Fruit fly (Drosophila melanogaster) Kc167 (cell line): ENCODE data around the gene CG1116.

ENCODE experiments used
- Myc ChIP-seq: fragments of >200 bp; optimal IDR thresholded peaks from 2 replicates; lab custom pipeline; 2017; ENCODE audit warnings: missing external identifiers
- Sin3A ChIP-seq: fragments of >200 bp; optimal IDR thresholded peaks from 2 replicates; lab custom pipeline; 2018; ENCODE audit warnings: missing external identifiers
- h ChIP-seq: fragments of >200 bp; optimal IDR thresholded peaks from 3 replicates; lab custom pipeline; 2018; ENCODE audit warnings: missing external identifiers
- insv ChIP-seq: fragments of >200 bp; optimal IDR thresholded peaks from 3 replicates; lab custom pipeline; 2018; ENCODE audit warnings: missing external identifiers
- psq ChIP-seq: fragments of >200 bp; optimal IDR thresholded peaks from 2 replicates; lab custom pipeline; 2017; ENCODE audit warnings: missing external identifiers
- ttk ChIP-seq: sonication (Bioruptor generic); optimal IDR thresholded peaks from 2 replicates; lab custom pipeline; 2017; ENCODE audit warnings: missing external identifiers

CG1116 gene

DNA sequence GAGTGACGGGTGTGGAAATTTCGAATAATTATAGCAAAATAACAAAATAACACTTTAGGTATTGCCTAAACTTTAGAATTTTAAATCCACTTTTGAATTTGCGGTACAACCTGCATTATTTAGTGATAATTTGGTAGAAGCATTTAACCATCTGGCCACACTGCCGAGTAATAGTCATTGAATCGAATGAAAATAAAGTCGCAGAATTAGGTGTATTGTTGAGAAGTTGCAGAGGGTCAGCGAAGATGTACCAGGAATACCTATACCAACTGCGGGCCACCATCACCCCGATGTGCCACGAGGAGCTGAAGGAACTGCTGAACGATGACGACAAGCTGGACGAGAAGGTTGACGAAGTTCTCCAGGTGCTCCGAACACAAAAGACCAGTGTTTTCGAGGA, 6.6 kb downstream of the CG1116 start, which contains the start of gene Vps37B:
TSS of gene Vps37B (plus strand) at position 134 of the 400 bp plus-strand sequence.
- TF ChIP-seq Myc (lab: Kevin White, UChicago) = no peak
- TF ChIP-seq insv (lab: Kevin White, UChicago) = no peak
- TF ChIP-seq ttk (lab: Kevin White, UChicago) = no peak
- TF ChIP-seq h (lab: Kevin White, UChicago) = no peak
- TF ChIP-seq psq (lab: Kevin White, UChicago) = no peak
- no peak for TF ChIP-seq Sin3A

DNA sequence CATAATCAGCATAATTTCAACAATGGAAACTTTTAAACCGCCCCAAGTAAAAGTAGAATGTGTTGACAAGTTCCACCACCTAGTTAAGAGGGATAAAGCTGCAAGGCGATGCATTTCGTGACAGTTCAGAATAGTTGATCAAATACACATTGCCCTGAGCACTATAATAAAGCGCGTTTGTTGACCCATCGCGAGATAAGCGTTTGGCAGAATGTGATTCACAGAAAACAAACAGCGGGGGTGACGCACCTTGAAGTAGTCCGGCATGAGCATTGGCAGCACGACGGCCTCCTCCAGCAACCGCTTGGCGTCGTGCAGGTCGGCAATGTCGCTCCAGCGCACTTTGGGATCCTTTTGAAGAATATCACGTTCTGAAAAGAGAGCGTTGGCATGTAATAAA, 10.0 kb downstream of the CG1116 start:
- TF ChIP-seq Sin3A (no peak), h (lab: Kevin White, UChicago) (no peak), psq (lab: Kevin White, UChicago) (no peak), insv (lab: Kevin White, UChicago) (no peak)

DNA sequence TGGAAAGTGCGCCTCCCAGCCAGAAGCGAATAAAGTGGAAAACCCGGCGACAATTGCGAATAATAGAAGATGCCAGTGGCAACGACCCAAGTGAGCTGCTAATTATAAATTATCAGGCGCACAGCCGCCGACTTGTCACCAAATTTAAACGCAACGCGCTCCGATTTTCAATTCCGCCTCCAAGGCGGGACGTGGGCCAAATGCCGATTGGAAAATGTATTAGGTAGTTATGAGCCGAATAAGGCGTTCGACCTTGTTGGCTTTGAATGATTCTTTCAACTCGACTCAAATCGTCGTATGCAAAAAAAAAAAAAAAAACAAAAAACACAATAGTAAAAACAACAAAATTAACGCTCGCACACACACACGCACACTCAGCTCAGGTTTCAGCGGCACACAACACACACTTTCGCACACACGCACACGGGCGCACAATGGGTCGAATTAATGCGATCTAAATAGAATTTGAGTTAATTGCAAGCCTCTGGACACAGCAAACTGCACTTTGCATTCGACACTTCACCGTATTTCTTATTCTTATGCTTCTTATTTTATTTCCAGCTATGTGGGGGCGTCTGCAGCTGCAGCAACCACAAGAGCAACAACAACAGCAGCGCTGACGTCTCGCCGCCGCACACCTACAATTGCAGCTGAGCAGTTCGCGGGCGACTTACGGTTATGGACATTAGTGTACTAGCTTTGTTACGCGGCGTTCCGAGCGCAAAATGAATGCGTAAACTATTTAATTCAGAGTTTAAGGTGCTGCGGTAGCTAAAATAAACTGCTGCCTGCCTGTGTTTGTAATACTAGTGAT, 12.1 kb downstream of the CG1116 start:
- TF ChIP-seq h (lab: Kevin White, UChicago) = no peak
- TF ChIP-seq Myc (lab: Kevin White, UChicago) = no peak
- TF ChIP-seq ttk (lab: Kevin White, UChicago) = no peak
- TF ChIP-seq insv (lab: Kevin White, UChicago) = no peak
- TF ChIP-seq psq (lab: Kevin White, UChicago) = no peak
- no peak for TF ChIP-seq Sin3A

DNA sequence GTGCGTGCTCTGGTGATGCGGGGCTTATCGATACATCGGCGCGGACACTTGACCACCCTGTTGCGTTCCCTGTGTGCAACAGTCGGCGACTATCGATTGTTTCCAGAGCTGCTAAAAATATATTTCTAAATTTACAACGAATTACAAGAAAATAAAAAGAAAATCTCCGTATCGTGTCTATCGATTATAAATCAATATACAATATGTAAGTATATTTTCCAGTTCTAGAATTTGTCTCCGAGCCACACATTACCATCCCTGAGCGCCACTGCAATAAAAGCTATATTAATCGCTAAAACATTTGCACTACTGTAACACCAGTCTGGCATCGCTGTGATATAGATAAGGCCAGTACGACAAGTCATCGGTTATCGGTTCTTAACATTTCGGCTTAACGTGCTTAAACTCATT, 12.7 kb downstream of the CG1116 start, which contains the start of the genes Kat60 and Mms19:
TSS of gene Kat60 (minus strand) at position 13 of the 411 bp plus-strand sequence.
TSS of gene Mms19 (plus strand) at position 347 of the 411 bp plus-strand sequence.
- TF ChIP-seq Myc (lab: Kevin White, UChicago) = no peak
- no peak for TF ChIP-seq Sin3A
- no peak for TF ChIP-seq insv (lab: Kevin White, UChicago)
- TF ChIP-seq psq (lab: Kevin White, UChicago) = no peak

DNA sequence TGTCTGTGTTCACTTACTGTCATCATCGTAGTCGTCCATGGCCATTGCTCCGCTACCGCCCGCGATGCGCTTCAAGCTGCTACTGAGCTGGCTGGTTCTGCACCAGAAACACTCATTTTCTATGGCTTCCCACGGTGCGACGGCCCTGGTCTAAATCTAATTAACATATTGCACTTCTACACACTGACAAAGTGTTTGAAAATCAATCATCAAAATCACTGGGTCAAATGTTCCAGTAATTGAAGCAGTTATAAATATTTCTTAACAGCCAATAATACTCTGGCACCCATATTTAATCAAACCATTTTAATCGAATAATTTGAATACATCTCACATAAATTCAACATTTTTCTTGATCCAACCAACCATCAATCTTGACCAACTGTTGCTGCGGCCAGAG, 17.8 kb downstream of the CG1116 start, which contains the start of gene rtp:
TSS of gene rtp (minus strand) at position 101 of the 400 bp plus-strand sequence.
- TF ChIP-seq h (lab: Kevin White, UChicago) (no peak), ttk (lab: Kevin White, UChicago) (no peak), insv (lab: Kevin White, UChicago) (no peak), psq (lab: Kevin White, UChicago) (no peak), Sin3A (no peak), Myc (lab: Kevin White, UChicago) (no peak)

DNA sequence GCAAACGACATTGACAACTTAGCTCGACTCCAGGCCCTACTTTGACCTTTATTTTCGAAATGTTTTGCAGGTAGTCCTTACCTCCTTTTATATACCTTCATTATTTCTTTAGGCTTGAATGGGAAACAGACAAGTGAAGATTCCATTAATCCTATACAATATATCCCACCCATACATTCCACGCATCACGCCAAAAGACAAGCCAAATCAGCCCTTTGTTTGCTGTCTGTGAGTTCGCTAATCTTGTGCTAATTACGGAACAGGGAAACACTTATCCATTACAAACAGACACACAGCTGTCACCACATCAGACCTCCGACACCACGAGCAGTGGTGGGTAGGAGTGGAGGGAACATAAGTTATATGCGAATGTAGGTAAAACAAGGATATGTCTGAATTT, 21.3 kb downstream of the CG1116 start, which contains the start of gene CG33293:
TSS of gene CG33293 (minus strand) at position 15 of the 400 bp plus-strand sequence.
- TF ChIP-seq Sin3A (no peak), ttk (lab: Kevin White, UChicago) (no peak), Myc (lab: Kevin White, UChicago) (no peak), insv (lab: Kevin White, UChicago) (no peak), h (lab: Kevin White, UChicago) (no peak), psq (lab: Kevin White, UChicago) (no peak)

DNA sequence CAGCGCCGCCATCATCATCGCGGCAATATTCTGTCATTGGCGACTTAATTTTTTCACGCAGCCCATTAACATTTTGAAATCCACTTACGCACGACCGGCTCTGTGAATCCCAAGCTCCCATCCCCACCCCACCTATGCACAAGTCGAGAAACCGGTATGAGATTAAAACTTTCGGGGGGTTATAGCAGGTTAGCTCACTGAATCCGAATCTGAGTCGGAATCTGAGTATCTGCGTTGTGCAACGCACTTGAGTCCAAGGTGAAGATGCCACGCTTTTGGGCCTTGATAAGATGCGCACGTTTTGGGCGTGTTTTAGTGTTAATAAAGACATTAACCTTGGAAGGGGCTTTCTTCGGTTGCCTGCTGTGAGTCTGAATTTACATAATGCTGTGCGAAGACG, 27.5 kb downstream of the CG1116 start:
- TF ChIP-seq Sin3A (no peak), psq (lab: Kevin White, UChicago) (no peak), Myc (lab: Kevin White, UChicago) (no peak), ttk (lab: Kevin White, UChicago) (no peak), insv (lab: Kevin White, UChicago) (no peak), h (lab: Kevin White, UChicago) (no peak)

DNA sequence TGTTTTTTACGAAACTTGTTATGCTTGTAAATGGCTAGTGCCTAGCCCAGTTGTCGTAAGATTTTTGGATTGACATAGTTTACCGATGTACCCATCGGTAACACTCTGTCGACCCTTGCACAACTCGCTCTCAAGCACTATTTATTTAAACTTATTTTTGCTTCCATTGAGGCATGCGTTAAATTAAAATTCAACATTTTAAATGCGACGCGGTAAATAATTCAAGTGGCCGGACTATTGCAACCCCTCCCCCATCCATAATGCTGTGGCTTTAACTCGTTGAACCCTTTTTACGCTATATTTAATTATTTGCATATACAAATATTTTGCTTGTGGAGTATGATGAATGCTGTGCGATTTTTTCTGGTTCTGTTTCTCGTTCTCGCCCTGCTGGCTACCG, 29.9 kb downstream of the CG1116 start:
- TF ChIP-seq Myc (lab: Kevin White, UChicago) (no peak), insv (lab: Kevin White, UChicago) (no peak)

DNA sequence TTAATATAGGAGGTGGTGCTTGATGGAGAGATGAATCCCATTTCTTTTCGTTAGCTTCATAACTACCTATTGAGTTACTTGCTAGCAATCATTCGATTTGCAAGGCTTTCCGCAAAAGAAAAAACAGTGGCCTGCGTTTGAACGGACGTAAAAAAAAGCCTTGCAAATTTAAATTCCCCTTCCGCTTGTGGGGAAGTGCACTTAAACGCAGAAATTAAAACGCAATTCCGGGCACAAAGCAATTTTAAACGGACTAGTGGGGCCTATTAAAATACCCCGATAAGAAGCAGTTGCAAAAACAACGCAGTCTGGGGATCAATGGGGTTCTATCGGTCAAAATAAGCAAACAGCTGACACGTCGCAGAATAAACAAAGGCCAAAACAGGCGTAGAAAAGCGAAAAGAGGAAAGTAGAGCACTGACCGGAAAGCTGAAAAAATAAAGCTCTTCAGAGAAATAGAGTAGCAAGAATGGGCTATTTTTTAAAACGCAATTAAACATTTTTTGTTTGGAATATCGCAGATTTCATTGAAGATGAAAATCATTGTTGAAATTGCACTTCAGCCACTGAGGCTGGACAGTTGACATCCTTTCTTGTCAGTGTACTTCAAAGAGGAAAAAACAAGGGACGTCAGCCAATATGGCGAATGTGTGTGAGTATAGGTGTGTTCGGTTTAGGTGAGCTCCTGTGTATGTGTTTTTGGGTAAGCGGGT, 31.2 kb downstream of the CG1116 start:
- TF ChIP-seq ttk (lab: Kevin White, UChicago) (no peak), Myc (lab: Kevin White, UChicago) (no peak), insv (lab: Kevin White, UChicago) (no peak), Sin3A (no peak), h (lab: Kevin White, UChicago) (no peak), psq (lab: Kevin White, UChicago) (no peak)

DNA sequence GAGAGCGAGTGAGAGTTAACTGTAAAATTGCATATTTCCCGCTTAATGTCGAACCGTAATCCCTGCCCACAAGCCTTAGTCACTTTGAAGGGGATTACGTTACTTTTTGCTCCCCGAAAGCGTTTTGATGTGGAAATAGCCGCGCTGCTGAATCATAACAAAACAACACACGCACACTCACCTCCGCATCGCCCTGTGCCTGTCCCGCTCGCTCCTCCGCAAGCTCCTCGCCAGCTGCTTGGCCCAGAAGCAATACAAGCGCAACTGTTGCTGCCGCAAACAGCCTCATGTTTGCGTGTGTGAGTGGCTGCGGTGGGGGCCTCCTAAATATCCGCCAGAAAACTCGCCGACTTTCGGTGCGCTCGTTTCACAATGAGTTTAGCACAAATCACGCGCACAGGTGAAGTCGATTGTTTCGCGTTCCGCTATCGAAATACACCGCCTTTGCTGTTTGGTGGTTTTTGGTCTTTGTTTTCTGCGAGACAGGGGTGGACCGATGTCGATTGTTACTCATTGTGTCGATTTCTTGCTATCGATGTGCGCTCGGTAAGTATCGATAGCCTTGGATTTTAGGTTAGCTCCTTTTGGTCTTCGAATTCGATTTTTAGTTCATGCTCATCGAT, 31.9 kb downstream of the CG1116 start, which contains the start of gene CtsF:
TSS of gene CtsF (minus strand) at position 503 of the 623 bp plus-strand sequence.
- no peak for TF ChIP-seq Sin3A
- TF ChIP-seq psq (lab: Kevin White, UChicago) = no peak

DNA sequence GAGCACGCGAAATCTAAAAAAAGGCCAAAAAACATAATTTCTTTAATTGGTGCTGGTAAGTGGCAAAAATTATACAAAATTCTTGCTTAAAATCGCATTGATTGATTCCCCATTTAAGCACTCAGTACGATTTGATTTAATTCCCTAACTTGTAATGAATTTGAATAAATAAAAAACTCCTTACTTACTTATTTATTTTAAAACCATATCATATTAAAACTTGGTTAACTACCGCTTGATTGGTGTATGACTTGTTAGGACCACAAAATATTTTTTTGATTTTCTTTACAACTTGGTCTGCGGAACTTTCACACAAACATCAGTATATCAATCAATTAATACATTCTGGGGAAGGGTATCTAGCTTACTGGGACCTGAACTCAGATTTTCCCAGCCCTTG, 33.4 kb downstream of the CG1116 start, which contains the start of gene CG1113:
TSS of gene CG1113 (plus strand) at position 301 of the 400 bp plus-strand sequence.
- no peak for TF ChIP-seq insv (lab: Kevin White, UChicago)
- TF ChIP-seq psq (lab: Kevin White, UChicago) = no peak
- no peak for TF ChIP-seq h (lab: Kevin White, UChicago)
- TF ChIP-seq ttk (lab: Kevin White, UChicago) = no peak
- no peak for TF ChIP-seq Sin3A
- no peak for TF ChIP-seq Myc (lab: Kevin White, UChicago)
